Worm (Caenorhabditis elegans): ENCODE results near the gene ucr-2.3.

ucr-2.3 gene

ce11 chrIII:900134-900533 lies 20.5 kb downstream of the ucr-2.3 start:
- no peak for TF ChIP-seq F13H6.1 (tag; optimal IDR thresholded peaks at IDR 0.05)
- no peak for TF ChIP-seq blmp-1 (tag; optimal IDR thresholded peaks at IDR 0.05; ENCODE audit: insufficient read depth)
- no peak for TF ChIP-seq nhr-12 (tag; optimal IDR thresholded peaks at IDR 0.05)
- no peak for TF ChIP-seq nhr-11 (tag; optimal IDR thresholded peaks at IDR 0.05)
- TF ChIP-seq elt-3 (tag; optimal IDR thresholded peaks at IDR 0.05): no peak
- no peak for TF ChIP-seq snpc-4 (tag; optimal IDR thresholded peaks at IDR 0.05)
- no peak for TF ChIP-seq gmeb-1 (tag; optimal IDR thresholded peaks at IDR 0.05)
- no peak for TF ChIP-seq unc-62 (GFP tag; optimal IDR thresholded peaks at IDR 0.05)
- TF ChIP-seq peb-1 (tag; optimal IDR thresholded peaks at IDR 0.05): no peak
- TF ChIP-seq R02D3.7 (tag; optimal IDR thresholded peaks at IDR 0.05): no peak
- no peak for TF ChIP-seq C34F6.9 (tag; optimal IDR thresholded peaks at IDR 0.05)
- no peak for TF ChIP-seq lin-11 (tag; optimal IDR thresholded peaks at IDR 0.05)
- TF ChIP-seq fos-1 (tag; optimal IDR thresholded peaks at IDR 0.05): no peak
- no peak for TF ChIP-seq Y55F3AM.14 (GFP tag; optimal IDR thresholded peaks at IDR 0.05)
- no peak for TF ChIP-seq nhr-23 (tag; optimal IDR thresholded peaks at IDR 0.05)

- TF ChIP-seq nhr-21 (tag; optimal IDR thresholded peaks at IDR 0.05): no peak
- no peak for TF ChIP-seq C34F6.9 (tag; optimal IDR thresholded peaks at IDR 0.05)
- TF ChIP-seq lin-11 (tag; optimal IDR thresholded peaks at IDR 0.05): no peak
- TF ChIP-seq egl-27 (tag; optimal IDR thresholded peaks at IDR 0.05): no peak
- no peak for TF ChIP-seq crh-2 (tag; optimal IDR thresholded peaks at IDR 0.05)
- no peak for TF ChIP-seq nhr-6 (tag; optimal IDR thresholded peaks at IDR 0.05)
- TF ChIP-seq lsy-2 (tag; optimal IDR thresholded peaks at IDR 0.05): no peak
- TF ChIP-seq sma-9 (GFP tag; optimal IDR thresholded peaks at IDR 0.05): no peak
- TF ChIP-seq sma-9 (tag; optimal IDR thresholded peaks at IDR 0.05): no peak
- no peak for TF ChIP-seq ceh-82 (tag; optimal IDR thresholded peaks at IDR 0.05)
- no peak for TF ChIP-seq fos-1 (tag; optimal IDR thresholded peaks at IDR 0.05)
- no peak for TF ChIP-seq elt-3 (tag; optimal IDR thresholded peaks at IDR 0.05)
- TF ChIP-seq zag-1 (tag; optimal IDR thresholded peaks at IDR 0.05): no peak
- no peak for TF ChIP-seq peb-1 (tag; optimal IDR thresholded peaks at IDR 0.05)
- no peak for TF ChIP-seq blmp-1 (tag; optimal IDR thresholded peaks at IDR 0.05; ENCODE audit: insufficient read depth)
- no peak for TF ChIP-seq mbf-1 (tag; optimal IDR thresholded peaks at IDR 0.05)
- no peak for TF ChIP-seq alr-1 (tag; optimal IDR thresholded peaks at IDR 0.05)
- TF ChIP-seq ZK546.5 (tag; optimal IDR thresholded peaks at IDR 0.05): no peak
These were observed 21.5 kb downstream of the ucr-2.3 start, which contains the start of gene sucl-2 for ce11 chrIII:901148-901547. sucl-2 (minus strand) TSS chrIII:901412.

ce11 chrIII:901600-902250 lies 22.1 kb downstream of the ucr-2.3 start:
- TF ChIP-seq gmeb-1 (tag; optimal IDR thresholded peaks at IDR 0.05): peak; percentile 54
- TF ChIP-seq lin-13 (GFP tag; optimal IDR thresholded peaks at IDR 0.05): peak; percentile 34
- TF ChIP-seq elt-1 (tag; optimal IDR thresholded peaks at IDR 0.05): no peak
- no peak for TF ChIP-seq nhr-25 (tag; optimal IDR thresholded peaks at IDR 0.05)
- peak in 1 of 2 experiments; percentile 44 for TF ChIP-seq lsy-2 (tag; optimal IDR thresholded peaks at IDR 0.05)
- no peak for TF ChIP-seq nhr-21 (tag; optimal IDR thresholded peaks at IDR 0.05)
- peak; percentile 35 for TF ChIP-seq C34F6.9 (tag; optimal IDR thresholded peaks at IDR 0.05)

- TF ChIP-seq unc-39 (tag; optimal IDR thresholded peaks at IDR 0.05) (no peak), F13H6.1 (tag; optimal IDR thresholded peaks at IDR 0.05) (no peak), sem-4 (tag; optimal IDR thresholded peaks at IDR 0.05) (no peak), crh-2 (tag; optimal IDR thresholded peaks at IDR 0.05) (no peak), sma-3 (GFP tag; optimal IDR thresholded peaks at IDR 0.05) (no peak), skn-1 (tag; optimal IDR thresholded peaks at IDR 0.05) (no peak), gmeb-1 (tag; optimal IDR thresholded peaks at IDR 0.05) (no peak), unc-62 (GFP tag; optimal IDR thresholded peaks at IDR 0.05) (no peak), peb-1 (tag; optimal IDR thresholded peaks at IDR 0.05) (no peak), C34F6.9 (tag; optimal IDR thresholded peaks at IDR 0.05) (no peak), nhr-21 (tag; optimal IDR thresholded peaks at IDR 0.05) (no peak), Y55F3AM.14 (GFP tag; optimal IDR thresholded peaks at IDR 0.05) (no peak), ztf-4 (tag; optimal IDR thresholded peaks at IDR 0.05) (no peak), elt-3 (tag; optimal IDR thresholded peaks at IDR 0.05) (no peak), mdl-1 (tag; optimal IDR thresholded peaks at IDR 0.05) (no peak), fos-1 (tag; optimal IDR thresholded peaks at IDR 0.05) (no peak)
These were observed 27.7 kb downstream of the ucr-2.3 start, which contains the start of gene F23H11.4 for ce11 chrIII:907311-907710. F23H11.4 (minus strand) TSS chrIII:907539.
